Worm (Caenorhabditis elegans) whole organism, early embryonic: ENCODE results near the gene T25G12.13.

Experiments used
- B0310.2 ChIP-seq: sonication (generic microtip); optimal IDR thresholded peaks from 2 replicates; lab custom pipeline; 2016; ENCODE audit warnings: mild to moderate bottlenecking, missing genetic modification characterization, missing compliant biosample characterization
- F13C5.2 ChIP-seq: sonication (generic microtip); optimal IDR thresholded peaks from 2 replicates; lab custom pipeline; 2017; ENCODE audit warnings: mild to moderate bottlenecking, missing genetic modification characterization, inconsistent platforms, missing compliant biosample characterization
- ama-1 ChIP-seq: fragments of 150-350 bp; optimal IDR thresholded peaks from 2 replicates; lab custom pipeline; 2014
- ceh-13 ChIP-seq: fragments of 200-800 bp; sonication (Bioruptor generic); optimal IDR thresholded peaks from 2 replicates; lab custom pipeline; 2018; ENCODE audit warnings: mild to moderate bottlenecking, missing genetic modification characterization, missing compliant biosample characterization
- ets-7 ChIP-seq: sonication (generic microtip); optimal IDR thresholded peaks from 2 replicates; lab custom pipeline; 2016; ENCODE audit warnings: missing genotype, missing genetic modification characterization, missing compliant biosample characterization
- flt-1 ChIP-seq: fragments of 200-800 bp; sonication (Bioruptor generic); IDR thresholded peaks from 2 replicates; pipeline ENCODE4 v1.3.6; 2022; ENCODE audit warnings: missing genetic modification characterization, missing compliant biosample characterization
- hnd-1 ChIP-seq: sonication (generic microtip); optimal IDR thresholded peaks from 2 replicates; lab custom pipeline; 2016; ENCODE audit warnings: missing genetic modification characterization, missing compliant biosample characterization
- pes-1 ChIP-seq: fragments of 200-800 bp; sonication (Bioruptor generic); IDR thresholded peaks from 2 replicates; pipeline ENCODE4 v1.3.6; 2022; ENCODE audit warnings: missing genetic modification reagents, missing genetic modification characterization, missing compliant biosample characterization
- sea-1 ChIP-seq: fragments of 200-800 bp; sonication (Bioruptor generic); conservative IDR thresholded peaks from 2 replicates; pipeline ENCODE4 v1.3.6; 2022; ENCODE audit warnings: missing genetic modification characterization, missing compliant biosample characterization
- tbx-37 ChIP-seq: fragments of 200-800 bp; sonication (Bioruptor generic); conservative IDR thresholded peaks from 2 replicates; pipeline ENCODE4 v1.3.6; 2022; ENCODE audit warnings: missing genetic modification reagents, missing genetic modification characterization, missing compliant biosample characterization
- tra-4 ChIP-seq: sonication (generic microtip); optimal IDR thresholded peaks from 2 replicates; lab custom pipeline; 2017; ENCODE audit warnings: missing genetic modification characterization, missing compliant biosample characterization

DNA sequence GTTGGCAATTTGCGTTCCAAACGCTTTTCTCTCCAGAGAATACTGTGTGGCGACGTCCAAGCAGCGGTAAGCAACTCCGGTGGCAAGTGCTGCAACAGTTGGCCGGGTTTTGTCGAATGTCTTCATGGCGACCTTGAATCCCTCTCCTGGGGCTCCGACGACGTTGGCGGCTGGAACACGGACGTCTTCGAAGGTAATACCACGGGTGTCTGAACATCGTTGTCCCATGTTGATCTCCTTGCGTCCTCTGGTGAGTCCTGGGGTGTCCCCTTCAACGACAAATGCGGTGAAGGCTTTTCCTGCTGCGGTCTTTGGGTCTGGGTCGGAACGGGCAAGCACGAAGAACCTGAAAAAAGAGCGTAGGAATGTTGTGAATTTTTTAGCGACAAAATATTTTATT, 27.4 kb upstream of the T25G12.13 start:
- TF ChIP-seq ceh-13 (GFP tag; lab: Kevin White, UChicago) (no peak), ets-7 (tag; lab: Kevin White, UChicago) (no peak), hnd-1 (tag; lab: Kevin White, UChicago) (no peak), pes-1 (GFP tag; lab: Robert Waterston, UW) (no peak), B0310.2 (tag; lab: Kevin White, UChicago) (no peak), ama-1 (lab: Kevin White, UChicago) (no peak), flt-1 (GFP tag; lab: Robert Waterston, UW) (no peak), tbx-37 (GFP tag; lab: Robert Waterston, UW) (no peak), sea-1 (GFP tag; lab: Robert Waterston, UW) (no peak), F13C5.2 (tag; lab: Kevin White, UChicago) (no peak), tra-4 (no peak)
